Fruit fly (Drosophila melanogaster): ENCODE measurements around the gene CG7632.

CG7632 gene

DNA sequence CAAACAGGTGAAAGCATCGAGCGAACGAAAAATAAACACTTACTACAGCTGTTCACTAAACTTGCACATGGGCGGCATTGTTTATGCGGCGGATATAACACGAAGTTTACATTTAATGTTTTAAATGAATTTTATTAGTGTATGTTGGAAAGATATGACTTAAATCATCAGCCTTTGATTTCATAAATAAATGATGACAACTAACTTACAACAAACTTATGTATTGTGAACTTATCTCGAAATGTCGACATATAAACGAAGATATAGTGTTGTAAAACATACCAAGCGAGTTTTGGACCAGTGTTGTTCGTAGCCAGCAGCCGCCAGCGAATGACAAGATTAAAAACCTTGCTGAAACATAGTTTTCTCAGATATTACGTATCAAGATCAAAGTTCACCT is at the start of gene CG7632, which contains the start of gene CG11309:
Gene CG7632, plus strand, starts transcription at position 298 of the 400 bp plus-strand sequence.
Gene CG11309, minus strand, starts transcription at position 259 of the 400 bp plus-strand sequence.
- TF ChIP-seq Hr83 (GFP tag; optimal IDR thresholded peaks at IDR 0.05; ENCODE audit: poor library complexity, severe bottlenecking) (peak; percentile 98), Jra (GFP tag; optimal IDR thresholded peaks at IDR 0.05) (peak; percentile 98), Hr78 (GFP tag; optimal IDR thresholded peaks at IDR 0.05) (no peak), Hnf4 (GFP tag; optimal IDR thresholded peaks at IDR 0.05) (peak; percentile 99), foxo (GFP tag; optimal IDR thresholded peaks at IDR 0.05) (peak; percentile 98 to 100), Dfd (GFP tag; optimal IDR thresholded peaks at IDR 0.05) (peak; percentile 52), HLH106 (tag; optimal IDR thresholded peaks at IDR 0.05) (peak; percentile 100), lola (GFP tag; optimal IDR thresholded peaks at IDR 0.05) (no peak), sage (GFP tag; optimal IDR thresholded peaks at IDR 0.05) (peak; percentile 99), GATAd (GFP tag; optimal IDR thresholded peaks at IDR 0.05) (peak; percentile 97), pan (optimal IDR thresholded peaks at IDR 0.05) (no peak), rgr (GFP tag; optimal IDR thresholded peaks at IDR 0.05) (peak; percentile 100), Dif (GFP tag; optimal IDR thresholded peaks at IDR 0.05; ENCODE audit: partially characterized antibody) (no peak), jim (GFP tag; optimal IDR thresholded peaks at IDR 0.05) (no peak), brk (GFP tag; optimal IDR thresholded peaks at IDR 0.05) (peak; percentile 99), CG32264 (GFP tag; optimal IDR thresholded peaks at IDR 0.05) (peak; percentile 98), dsf (GFP tag; optimal IDR thresholded peaks at IDR 0.05; ENCODE audit: borderline replicate concordance) (peak; percentile 97), ey (GFP tag; optimal IDR thresholded peaks at IDR 0.05) (peak; percentile 99), Abd-B (GFP tag; optimal IDR thresholded peaks at IDR 0.05) (no peak), psq (GFP tag; optimal IDR thresholded peaks at IDR 0.05) (peak; percentile 98), Myc (optimal IDR thresholded peaks at IDR 0.05) (peak; percentile 41), Sp1 (GFP tag; optimal IDR thresholded peaks at IDR 0.05) (peak; percentile 100), Rel (GFP tag; optimal IDR thresholded peaks at IDR 0.05) (peak; percentile 99), Rel (tag; optimal IDR thresholded peaks at IDR 0.05) (peak; percentile 98), Vsx2 (GFP tag; optimal IDR thresholded peaks at IDR 0.05; ENCODE audit: partially characterized antibody) (no peak), fru (GFP tag; optimal IDR thresholded peaks at IDR 0.05) (peak; percentile 99), dl (GFP tag; optimal IDR thresholded peaks at IDR 0.05; ENCODE audit: insufficient read depth in 1 of 2, partially characterized antibody in 2 of 2) (no peak), woc (GFP tag; optimal IDR thresholded peaks at IDR 0.05) (peak; percentile 99), sv (GFP tag; optimal IDR thresholded peaks at IDR 0.05) (peak; percentile 98), h (GFP tag; optimal IDR thresholded peaks at IDR 0.05) (peak; percentile 100), CrebA (GFP tag; optimal IDR thresholded peaks at IDR 0.05; ENCODE audit: borderline replicate concordance) (peak; percentile 97), N (GFP tag; optimal IDR thresholded peaks at IDR 0.05) (no peak), dmrt93B (GFP tag; optimal IDR thresholded peaks at IDR 0.05) (peak; percentile 98), tai (GFP tag; optimal IDR thresholded peaks at IDR 0.05) (peak; percentile 98), CG9705 (GFP tag; optimal IDR thresholded peaks at IDR 0.05) (peak; percentile 100), Mio (GFP tag; optimal IDR thresholded peaks at IDR 0.05) (peak; percentile 94), usp (GFP tag; optimal IDR thresholded peaks at IDR 0.05) (no peak), br (GFP tag; optimal IDR thresholded peaks at IDR 0.05) (peak; percentile 100), OdsH (GFP tag; optimal IDR thresholded peaks at IDR 0.05) (peak; percentile 100)

DNA sequence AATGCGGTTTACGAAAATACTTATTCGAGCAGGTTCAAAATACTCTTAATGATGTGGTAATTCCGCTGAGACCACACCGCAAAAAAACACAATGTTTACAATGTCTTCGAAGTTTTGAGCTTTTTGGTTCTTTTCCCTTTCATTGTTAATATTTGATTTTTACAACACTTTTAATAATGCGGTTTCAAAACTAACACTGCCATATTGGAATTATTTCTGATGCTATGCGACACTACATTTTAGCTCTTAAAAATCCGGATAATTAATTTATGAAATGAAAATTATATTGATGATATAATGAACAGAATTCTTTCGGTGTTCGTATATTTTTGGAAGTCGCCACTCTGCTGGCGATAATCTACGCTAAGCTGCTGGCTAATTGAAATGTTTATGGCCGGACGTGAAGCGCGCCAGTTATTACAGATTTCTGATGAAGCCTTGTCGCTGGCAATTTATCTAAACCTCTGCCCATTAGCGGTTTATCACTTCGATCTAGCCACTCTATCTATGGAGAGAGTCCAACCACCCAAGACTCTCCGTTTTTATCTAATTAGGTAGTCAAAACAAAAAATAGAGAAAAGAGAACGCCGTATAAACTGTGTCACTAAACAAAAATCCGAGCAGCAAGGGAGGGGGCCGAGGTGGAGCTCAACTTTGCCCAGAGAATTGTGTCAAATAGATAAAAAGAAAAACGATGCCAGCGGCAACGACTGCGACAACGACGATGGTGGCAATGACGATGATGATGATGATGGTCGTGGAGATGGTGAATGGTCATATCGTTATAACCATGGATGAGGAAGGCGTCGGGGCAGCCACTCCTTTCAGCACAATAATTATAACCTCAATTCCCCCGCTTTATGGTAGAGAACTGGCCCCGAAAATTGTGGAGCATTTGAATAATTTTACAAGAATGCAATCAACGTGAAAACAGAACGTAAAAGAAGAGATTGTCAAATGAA is 48.2 kb upstream of the CG7632 start:
- TF ChIP-seq h (GFP tag; optimal IDR thresholded peaks at IDR 0.05): peak; percentile 61
- TF ChIP-seq Mio (GFP tag; optimal IDR thresholded peaks at IDR 0.05): no peak
- TF ChIP-seq rgr (GFP tag; optimal IDR thresholded peaks at IDR 0.05): peak; percentile 45
- TF ChIP-seq Abd-B (GFP tag; optimal IDR thresholded peaks at IDR 0.05): no peak
- TF ChIP-seq ey (GFP tag; optimal IDR thresholded peaks at IDR 0.05): peak; percentile 34
- TF ChIP-seq CG9705 (GFP tag; optimal IDR thresholded peaks at IDR 0.05): peak; percentile 9
- peak in 1 of 2 experiments; percentile 52 for TF ChIP-seq foxo (GFP tag; optimal IDR thresholded peaks at IDR 0.05)
- no peak for TF ChIP-seq Rel (GFP tag; optimal IDR thresholded peaks at IDR 0.05)
- TF ChIP-seq Rel (tag; optimal IDR thresholded peaks at IDR 0.05): peak; percentile 5
- TF ChIP-seq HLH106 (tag; optimal IDR thresholded peaks at IDR 0.05): peak; percentile 58
- no peak for TF ChIP-seq pan (optimal IDR thresholded peaks at IDR 0.05)
- TF ChIP-seq brk (GFP tag; optimal IDR thresholded peaks at IDR 0.05): no peak
- peak; percentile 22 for TF ChIP-seq tai (GFP tag; optimal IDR thresholded peaks at IDR 0.05)
- TF ChIP-seq Sp1 (GFP tag; optimal IDR thresholded peaks at IDR 0.05): peak; percentile 30
- peak; percentile 50 for TF ChIP-seq fru (GFP tag; optimal IDR thresholded peaks at IDR 0.05)
- peak; percentile 11 for TF ChIP-seq br (GFP tag; optimal IDR thresholded peaks at IDR 0.05)
- peak; percentile 30 for TF ChIP-seq Hnf4 (GFP tag; optimal IDR thresholded peaks at IDR 0.05)
- TF ChIP-seq lola (GFP tag; optimal IDR thresholded peaks at IDR 0.05): no peak
